Fruit fly (Drosophila melanogaster) whole organism, embryonic: ENCODE results near the gene CG17816.
A peak's percentile ranks its signal among the peaks of the same experiment; 100 is the strongest.

ENCODE experiments used
- Atf3 ChIP-seq: fragments of 200-800 bp; sonication (Bioruptor generic); optimal IDR thresholded peaks from 3 replicates; lab custom pipeline; 2016; ENCODE audit warnings: missing biosample characterization, missing genetic modification characterization
- Atf6 ChIP-seq: fragments of 200-800 bp; sonication (Bioruptor generic); IDR thresholded peaks from 2 replicates; pipeline ENCODE4 v1.3.6; 2022; ENCODE audit warnings: missing biosample characterization, missing genetic modification characterization
- CG10462 ChIP-seq: fragments of 200-800 bp; sonication (Bioruptor generic); optimal IDR thresholded peaks from 2 replicates; lab custom pipeline; 2016; ENCODE audit warnings: missing biosample characterization, missing genetic modification characterization
- CG11696 ChIP-seq: fragments of 200-800 bp; sonication (Bioruptor generic); IDR thresholded peaks from 2 replicates; pipeline ENCODE4 v1.3.6; 2022; ENCODE audit warnings: missing biosample characterization, missing genetic modification characterization
- CG12155 ChIP-seq: fragments of 200-800 bp; sonication (Bioruptor generic); optimal IDR thresholded peaks from 3 replicates; lab custom pipeline; 2016; ENCODE audit warnings: missing biosample characterization, missing genetic modification characterization
- CG14050 ChIP-seq: fragments of 200-800 bp; sonication (Bioruptor generic); IDR thresholded peaks from 3 replicates; pipeline ENCODE4 v1.3.6; 2022; ENCODE audit warnings: missing biosample characterization, missing genetic modification characterization
- CG14860 ChIP-seq: fragments of 200-800 bp; sonication (Bioruptor generic); IDR thresholded peaks from 3 replicates; pipeline ENCODE4 v1.3.6; 2022; ENCODE audit warnings: missing biosample characterization, missing genetic modification characterization; ENCODE audit not compliant: partially characterized antibody
- CG16815 ChIP-seq: fragments of 200-800 bp; sonication (Bioruptor generic); optimal IDR thresholded peaks from 3 replicates; lab custom pipeline; 2017; ENCODE audit warnings: missing biosample characterization, mild to moderate bottlenecking, missing genetic modification characterization
- CG18599 ChIP-seq: fragments of 200-800 bp; sonication (Bioruptor generic); optimal IDR thresholded peaks from 3 replicates; lab custom pipeline; 2017; ENCODE audit warnings: missing biosample characterization, missing genetic modification characterization, mild to moderate bottlenecking, moderate library complexity, missing genetic modification reagents
- CG2116 ChIP-seq: fragments of 200-800 bp; sonication (Bioruptor generic); optimal IDR thresholded peaks from 3 replicates; lab custom pipeline; 2018; ENCODE audit warnings: missing biosample characterization, mild to moderate bottlenecking, missing genetic modification characterization
- CG31441 ChIP-seq: fragments of 200-800 bp; sonication (Bioruptor generic); IDR thresholded peaks from 2 replicates; pipeline ENCODE4 v1.3.6; 2022; ENCODE audit warnings: missing biosample characterization, missing genetic modification characterization
- CG4282 ChIP-seq: fragments of 200-800 bp; sonication (Bioruptor generic); optimal IDR thresholded peaks from 2 replicates; lab custom pipeline; 2016; ENCODE audit warnings: missing biosample characterization, missing genetic modification characterization
- CG4328 ChIP-seq: fragments of 200-800 bp; sonication (Bioruptor generic); optimal IDR thresholded peaks from 3 replicates; lab custom pipeline; 2017; ENCODE audit warnings: missing biosample characterization, missing genetic modification reagents, missing genetic modification characterization
- CG4360 ChIP-seq: fragments of 200-800 bp; sonication (Bioruptor generic); IDR thresholded peaks from 2 replicates; pipeline ENCODE4 v1.3.6; 2022; ENCODE audit warnings: missing biosample characterization, missing genetic modification characterization
- CG43689 ChIP-seq: fragments of 200-800 bp; sonication (Bioruptor generic); IDR thresholded peaks from 2 replicates; pipeline ENCODE4 v1.3.6; 2022; ENCODE audit warnings: missing biosample characterization, missing genetic modification characterization
- CG7928 ChIP-seq: fragments of 200-800 bp; sonication (Bioruptor generic); optimal IDR thresholded peaks from 2 replicates; lab custom pipeline; 2017; ENCODE audit warnings: missing biosample characterization, mild to moderate bottlenecking, missing genetic modification characterization
- CG7987 ChIP-seq: fragments of 200-800 bp; sonication (Bioruptor generic); optimal IDR thresholded peaks from 2 replicates; lab custom pipeline; 2018; ENCODE audit warnings: missing biosample characterization, mild to moderate bottlenecking, missing genetic modification characterization, moderate library complexity
- CG8281 ChIP-seq: fragments of 200-800 bp; sonication (Bioruptor generic); optimal IDR thresholded peaks from 2 replicates; lab custom pipeline; 2018; ENCODE audit warnings: missing biosample characterization, mild to moderate bottlenecking, missing genetic modification characterization, moderate library complexity
- CG9932 ChIP-seq: fragments of 200-800 bp; sonication (Bioruptor generic); IDR thresholded peaks from 2 replicates; pipeline ENCODE4 v1.3.6; 2022; ENCODE audit warnings: missing biosample characterization, missing genetic modification characterization
- ERR ChIP-seq: fragments of 200-800 bp; sonication (Bioruptor generic); optimal IDR thresholded peaks from 2 replicates; lab custom pipeline; 2016; ENCODE audit warnings: missing biosample characterization, missing genetic modification characterization
- Hr78 ChIP-seq, 2 experiments: fragments of 200-800 bp in 1 of 2; fragments of >200 bp in 1 of 2; sonication (Bioruptor generic) in 1 of 2; optimal IDR thresholded peaks; 2 replicates each; lab custom pipeline; 2017 to 2019; ENCODE audit warnings: missing biosample characterization in 2 of 2, missing genetic modification characterization in 2 of 2, mild to moderate bottlenecking in 1 of 2, moderate library complexity in 1 of 2
- MESR4 ChIP-seq: fragments of 200-800 bp; sonication (Bioruptor generic); optimal IDR thresholded peaks from 2 replicates; lab custom pipeline; 2018; ENCODE audit warnings: missing biosample characterization, mild to moderate bottlenecking, missing genetic modification characterization, moderate library complexity
- Mrtf ChIP-seq: fragments of 200-800 bp; sonication (Bioruptor generic); IDR thresholded peaks from 3 replicates; pipeline ENCODE4 v1.3.6; 2022; ENCODE audit warnings: missing biosample characterization, missing genetic modification characterization
- NK7.1 ChIP-seq: fragments of 200-800 bp; sonication (Bioruptor generic); optimal IDR thresholded peaks from 3 replicates; lab custom pipeline; 2016; ENCODE audit warnings: missing biosample characterization, missing genetic modification characterization
- NfI ChIP-seq: fragments of 200-800 bp; sonication (Bioruptor generic); optimal IDR thresholded peaks from 3 replicates; lab custom pipeline; 2018; ENCODE audit warnings: missing biosample characterization, mild to moderate bottlenecking, missing genetic modification characterization, moderate library complexity
- Oaz ChIP-seq: fragments of 200-800 bp; sonication (Bioruptor generic); IDR thresholded peaks from 2 replicates; pipeline ENCODE4 v1.3.6; 2022; ENCODE audit warnings: missing biosample characterization, missing genetic modification characterization
- Rx ChIP-seq: fragments of 200-800 bp; sonication (Bioruptor generic); IDR thresholded peaks from 2 replicates; pipeline ENCODE4 v1.3.6; 2022; ENCODE audit warnings: missing biosample characterization, missing genetic modification characterization
- Scr ChIP-seq: fragments of 200-800 bp; sonication (Bioruptor generic); IDR thresholded peaks from 2 replicates; pipeline ENCODE4 v1.3.6; 2022; ENCODE audit warnings: missing biosample characterization, missing genetic modification characterization; ENCODE audit not compliant: partially characterized antibody
- Stat92E ChIP-seq, 3 experiments: fragments of >200 bp in 2 of 3; fragments of 200-800 bp in 1 of 3; sonication (Bioruptor generic) in 1 of 3; optimal IDR thresholded peaks; 2 replicates each; lab custom pipeline; 2017 to 2019; ENCODE audit warnings: missing biosample characterization in 3 of 3, missing genetic modification characterization in 3 of 3, mild to moderate bottlenecking in 1 of 3, moderate library complexity in 1 of 3
- Usf ChIP-seq: fragments of 200-800 bp; sonication (Bioruptor generic); optimal IDR thresholded peaks from 2 replicates; lab custom pipeline; 2017; ENCODE audit warnings: missing genotype, missing biosample characterization, missing genetic modification characterization
- YL-1 ChIP-seq: fragments of 200-800 bp; sonication (Bioruptor generic); optimal IDR thresholded peaks from 3 replicates; lab custom pipeline; 2017; ENCODE audit warnings: missing biosample characterization, mild to moderate bottlenecking, missing genetic modification characterization
- bbx ChIP-seq: fragments of 200-800 bp; sonication (Bioruptor generic); IDR thresholded peaks from 2 replicates; pipeline ENCODE4 v1.3.6; 2022; ENCODE audit warnings: missing biosample characterization, missing genetic modification characterization; ENCODE audit not compliant: partially characterized antibody
- cas ChIP-seq: fragments of 200-800 bp; sonication (Bioruptor generic); IDR thresholded peaks from 2 replicates; pipeline ENCODE4 v1.3.6; 2022; ENCODE audit warnings: missing biosample characterization, missing genetic modification characterization
- chm ChIP-seq: fragments of 200-800 bp; sonication (Bioruptor generic); IDR thresholded peaks from 2 replicates; pipeline ENCODE4 v1.3.6; 2022; ENCODE audit warnings: missing biosample characterization, missing genetic modification characterization
- dan ChIP-seq: fragments of 200-800 bp; sonication (Bioruptor generic); IDR thresholded peaks from 2 replicates; pipeline ENCODE4 v1.3.6; 2022; ENCODE audit warnings: missing biosample characterization, missing genetic modification characterization
- disco-r ChIP-seq: fragments of 200-800 bp; sonication (Bioruptor generic); optimal IDR thresholded peaks from 2 replicates; lab custom pipeline; 2016; ENCODE audit warnings: missing biosample characterization, missing genetic modification characterization
- eve ChIP-seq, 2 experiments: fragments of >200 bp; optimal IDR thresholded peaks; 2 replicates each; lab custom pipeline; 2017; ENCODE audit warnings: missing biosample characterization in 2 of 2, missing genetic modification characterization in 2 of 2
- exex ChIP-seq: fragments of 200-800 bp; sonication (Bioruptor generic); optimal IDR thresholded peaks from 4 replicates; lab custom pipeline; 2018; ENCODE audit warnings: missing biosample characterization, mild to moderate bottlenecking, missing genetic modification characterization, moderate library complexity
- gfzf ChIP-seq: fragments of 200-800 bp; sonication (Bioruptor generic); optimal IDR thresholded peaks from 2 replicates; lab custom pipeline; 2016; ENCODE audit warnings: missing biosample characterization, mild to moderate bottlenecking, missing genetic modification characterization, moderate library complexity
- grau ChIP-seq: fragments of 200-800 bp; optimal IDR thresholded peaks from 3 replicates; lab custom pipeline; 2019; ENCODE audit warnings: missing biosample characterization, mild to moderate bottlenecking, missing genetic modification characterization, moderate library complexity
- gt ChIP-seq: fragments of 200-800 bp; sonication (Bioruptor generic); IDR thresholded peaks from 2 replicates; pipeline ENCODE4 v1.3.6; 2022; ENCODE audit warnings: missing biosample characterization, missing genetic modification characterization
- kni ChIP-seq: fragments of 200-800 bp; sonication (Bioruptor generic); optimal IDR thresholded peaks from 3 replicates; lab custom pipeline; 2017; ENCODE audit warnings: mild to moderate bottlenecking, missing biosample characterization, missing genetic modification reagents, missing genetic modification characterization
- knrl ChIP-seq: fragments of 200-800 bp; sonication (Bioruptor generic); IDR thresholded peaks from 3 replicates; pipeline ENCODE4 v1.3.6; 2022; ENCODE audit warnings: missing biosample characterization, missing genetic modification characterization; ENCODE audit not compliant: partially characterized antibody
- lilli ChIP-seq: fragments of 200-800 bp; sonication (Bioruptor generic); optimal IDR thresholded peaks from 3 replicates; lab custom pipeline; 2016; ENCODE audit warnings: missing biosample characterization, missing genetic modification characterization
- maf-S ChIP-seq: fragments of 200-800 bp; sonication (Bioruptor generic); optimal IDR thresholded peaks from 2 replicates; lab custom pipeline; 2016; ENCODE audit warnings: missing biosample characterization, missing genetic modification characterization
- pb ChIP-seq: fragments of 200-800 bp; sonication (Bioruptor generic); optimal IDR thresholded peaks from 3 replicates; lab custom pipeline; 2016; ENCODE audit warnings: missing biosample characterization, missing genetic modification characterization
- run ChIP-seq: fragments of 200-800 bp; sonication (Bioruptor generic); optimal IDR thresholded peaks from 3 replicates; lab custom pipeline; 2018; ENCODE audit warnings: missing biosample characterization, mild to moderate bottlenecking, missing genetic modification characterization
- schlank ChIP-seq: fragments of 200-800 bp; sonication (Bioruptor generic); optimal IDR thresholded peaks from 2 replicates; lab custom pipeline; 2018; ENCODE audit warnings: missing biosample characterization, mild to moderate bottlenecking, missing genetic modification characterization
- sna ChIP-seq: fragments of 200-800 bp; sonication (Bioruptor generic); IDR thresholded peaks from 2 replicates; pipeline ENCODE4 v1.3.6; 2022; ENCODE audit warnings: missing biosample characterization, missing genetic modification characterization; ENCODE audit not compliant: partially characterized antibody
- sr ChIP-seq: fragments of 200-800 bp; sonication (Bioruptor generic); IDR thresholded peaks from 3 replicates; pipeline ENCODE4 v1.3.6; 2022; ENCODE audit warnings: missing biosample characterization, missing genetic modification characterization
- tin ChIP-seq: fragments of 200-800 bp; sonication (Bioruptor generic); optimal IDR thresholded peaks from 3 replicates; lab custom pipeline; 2016; ENCODE audit warnings: missing biosample characterization, missing genetic modification characterization

The CG17816 gene

dm6 chr3R:7911482-7911881 lies 24.9 kb upstream of the CG17816 start, which contains the start of gene Prat (continued):
- no peak for TF ChIP-seq ERR (GFP tag; lab: Kevin White, UChicago)
- no peak for TF ChIP-seq lilli
- peak; percentile 71 for TF ChIP-seq sna (GFP tag; lab: Robert Waterston, UW)
- TF ChIP-seq chm, result no peak
- TF ChIP-seq CG2116 (GFP tag; lab: Kevin White, UChicago), result peak; percentile 85
- TF ChIP-seq NK7.1, result no peak
- peak; percentile 26 for TF ChIP-seq gfzf
- TF ChIP-seq pb (GFP tag; lab: Kevin White, UChicago), result no peak
- no peak for TF ChIP-seq Oaz (GFP tag; lab: Robert Waterston, UW)
- no peak for TF ChIP-seq maf-S
- TF ChIP-seq YL-1 (GFP tag; lab: Kevin White, UChicago), result peak; percentile 50
- no peak for TF ChIP-seq CG31441
- TF ChIP-seq CG11696 (GFP tag; lab: Robert Waterston, UW), result no peak
- TF ChIP-seq disco-r (GFP tag; lab: Kevin White, UChicago), result no peak
- TF ChIP-seq CG7987 (GFP tag; lab: Kevin White, UChicago), result no peak
- TF ChIP-seq NfI (GFP tag; lab: Kevin White, UChicago), result no peak
- no peak for TF ChIP-seq sr (GFP tag; lab: Robert Waterston, UW)
- no peak for TF ChIP-seq gt (GFP tag; lab: Robert Waterston, UW)
- TF ChIP-seq Usf (GFP tag; lab: Kevin White, UChicago), result no peak
- TF ChIP-seq MESR4 (GFP tag; lab: Kevin White, UChicago), result peak; percentile 92
- no peak for TF ChIP-seq run (tag; lab: Kevin White, UChicago)
- no peak for TF ChIP-seq tin
- peak; percentile 80 for TF ChIP-seq bbx
- TF ChIP-seq CG9932 (GFP tag; lab: Robert Waterston, UW), result no peak
- TF ChIP-seq CG7928 (GFP tag; lab: Kevin White, UChicago), result no peak
- TF ChIP-seq Hr78 (GFP tag; optimal IDR thresholded peaks at IDR 0.05; lab: Kevin White, UChicago), result no peak
- TF ChIP-seq CG10462 (GFP tag; lab: Kevin White, UChicago), result no peak
- no peak for TF ChIP-seq eve (GFP tag; optimal IDR thresholded peaks at IDR 0.05; lab: Kevin White, UChicago)
- TF ChIP-seq Atf6 (GFP tag; lab: Robert Waterston, UW), result 0 out of 2 replicates have a peak, but pooled peaks have one; percentile 34
- no peak for TF ChIP-seq CG12155
- peak; percentile 71 for TF ChIP-seq knrl (GFP tag; lab: Robert Waterston, UW)
- peak; percentile 96 for TF ChIP-seq CG4360
- no peak for TF ChIP-seq CG8281 (tag; lab: Kevin White, UChicago)
- TF ChIP-seq exex, result no peak
- no peak for TF ChIP-seq schlank
- no peak for TF ChIP-seq CG16815 (GFP tag; lab: Kevin White, UChicago)
- no peak for TF ChIP-seq Stat92E (GFP tag; optimal IDR thresholded peaks at IDR 0.05; lab: Kevin White, UChicago)
- TF ChIP-seq CG43689 (GFP tag; lab: Robert Waterston, UW), result no peak
- TF ChIP-seq grau (tag; lab: Kevin White, UChicago), result no peak
- peak; percentile 57; the same call in 2 of the 3 replicates for TF ChIP-seq CG14860 (GFP tag; lab: Robert Waterston, UW)
- TF ChIP-seq kni, result no peak
- no peak for TF ChIP-seq Rx
- TF ChIP-seq CG4282 (GFP tag; lab: Kevin White, UChicago), result no peak
- no peak for TF ChIP-seq Atf3 (GFP tag; lab: Kevin White, UChicago)
- TF ChIP-seq dan (GFP tag; lab: Robert Waterston, UW), result no peak
- no peak for TF ChIP-seq cas (GFP tag; lab: Robert Waterston, UW)
- TF ChIP-seq CG18599 (GFP tag; lab: Kevin White, UChicago), result no peak
- TF ChIP-seq Scr, result peak; percentile 79
- no peak for TF ChIP-seq CG14050 (GFP tag; lab: Robert Waterston, UW)
- TF ChIP-seq Mrtf (GFP tag; lab: Robert Waterston, UW), result no peak
- TF ChIP-seq CG4328, result no peak
